Worm (Caenorhabditis elegans): Measurements from ENCODE around the gene Y108G3AL.2.

DNA sequence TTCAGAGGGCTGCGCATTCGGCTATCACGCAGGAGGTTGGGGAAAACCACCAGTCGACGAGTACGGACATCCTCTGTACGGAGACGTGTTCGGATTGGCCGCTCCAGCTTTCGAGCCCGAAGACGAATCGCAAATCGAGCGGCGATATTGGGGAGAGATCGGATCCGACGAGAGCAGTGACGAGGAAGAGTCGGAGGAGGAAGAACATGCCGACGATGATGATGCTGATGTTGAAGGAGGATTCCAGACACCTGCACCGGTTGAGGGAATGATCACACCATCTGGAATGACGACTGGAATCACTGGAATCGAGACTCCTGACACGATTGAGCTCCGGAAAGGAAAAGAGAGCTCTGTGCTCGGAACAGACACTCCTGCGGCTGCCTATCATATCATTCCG is 36.6 kb upstream of the Y108G3AL.2 start:
- TF ChIP-seq nhr-11 (tag; optimal IDR thresholded peaks at IDR 0.05) (no peak), nhr-237 (tag; optimal IDR thresholded peaks at IDR 0.05) (no peak)

Measured in whole organism, L2 larva.